Fruit fly (Drosophila melanogaster) whole organism, embryonic: ENCODE data around the gene CG5850.

Experiments
- Ada2b ChIP-seq: fragments of 200-800 bp; sonication (Bioruptor generic); IDR thresholded peaks from 2 replicates; pipeline ENCODE4 v1.3.6; 2022; ENCODE audit warnings: missing biosample characterization, missing genetic modification characterization
- Adf1 ChIP-seq: fragments of 200-800 bp; sonication (Bioruptor generic); IDR thresholded peaks from 2 replicates; pipeline ENCODE4 v1.3.6; 2022; ENCODE audit warnings: missing biosample characterization, missing genetic modification characterization
- Bdp1 ChIP-seq: fragments of 200-800 bp; sonication (Bioruptor generic); optimal IDR thresholded peaks from 3 replicates; lab custom pipeline; 2016; ENCODE audit warnings: missing biosample characterization, missing genetic modification characterization
- BtbVII ChIP-seq: fragments of 200-800 bp; sonication (Bioruptor generic); optimal IDR thresholded peaks from 3 replicates; lab custom pipeline; 2017; ENCODE audit warnings: missing biosample characterization, mild to moderate bottlenecking, missing genetic modification characterization
- CG10543 ChIP-seq: fragments of 200-800 bp; sonication (Bioruptor generic); optimal IDR thresholded peaks from 3 replicates; lab custom pipeline; 2017; ENCODE audit warnings: missing biosample characterization, mild to moderate bottlenecking, missing genetic modification characterization, moderate library complexity
- CG11398 ChIP-seq: fragments of 200-800 bp; sonication (Bioruptor generic); optimal IDR thresholded peaks from 2 replicates; lab custom pipeline; 2016; ENCODE audit warnings: missing biosample characterization, missing genetic modification characterization
- CG12155 ChIP-seq: fragments of 200-800 bp; sonication (Bioruptor generic); optimal IDR thresholded peaks from 3 replicates; lab custom pipeline; 2016; ENCODE audit warnings: missing biosample characterization, missing genetic modification characterization
- CG17385 ChIP-seq: fragments of 200-800 bp; sonication (Bioruptor generic); optimal IDR thresholded peaks from 3 replicates; lab custom pipeline; 2018; ENCODE audit warnings: missing biosample characterization, mild to moderate bottlenecking, missing genetic modification characterization
- CG18599 ChIP-seq: fragments of 200-800 bp; sonication (Bioruptor generic); optimal IDR thresholded peaks from 3 replicates; lab custom pipeline; 2017; ENCODE audit warnings: missing biosample characterization, missing genetic modification characterization, mild to moderate bottlenecking, moderate library complexity, missing genetic modification reagents
- CG2678 ChIP-seq: fragments of 200-800 bp; sonication (Bioruptor generic); optimal IDR thresholded peaks from 3 replicates; lab custom pipeline; 2019; ENCODE audit warnings: missing biosample characterization, mild to moderate bottlenecking, missing genetic modification characterization, moderate library complexity
- CG34224 ChIP-seq: fragments of 200-800 bp; sonication (Bioruptor generic); IDR thresholded peaks from 3 replicates; pipeline ENCODE4 v1.3.6; 2022; ENCODE audit warnings: missing biosample characterization, missing genetic modification characterization; ENCODE audit not compliant: partially characterized antibody
- CG3838 ChIP-seq: fragments of 200-800 bp; sonication (Bioruptor generic); optimal IDR thresholded peaks from 3 replicates; lab custom pipeline; 2016; ENCODE audit warnings: missing biosample characterization, missing genetic modification characterization
- CG4404 ChIP-seq: fragments of 200-800 bp; sonication (Bioruptor generic); IDR thresholded peaks from 2 replicates; pipeline ENCODE4 v1.3.6; 2022; ENCODE audit warnings: missing biosample characterization, missing genetic modification characterization
- CG4730 ChIP-seq: fragments of 200-800 bp; sonication (Bioruptor generic); IDR thresholded peaks from 2 replicates; pipeline ENCODE4 v1.3.6; 2022; ENCODE audit warnings: missing biosample characterization, missing genetic modification characterization
- CG6254 ChIP-seq: fragments of 200-800 bp; sonication (Bioruptor generic); optimal IDR thresholded peaks from 3 replicates; lab custom pipeline; 2017; ENCODE audit warnings: mild to moderate bottlenecking, missing biosample characterization, missing genetic modification reagents, missing genetic modification characterization
- CG6689 ChIP-seq: fragments of 200-800 bp; sonication (Bioruptor generic); IDR thresholded peaks from 2 replicates; pipeline ENCODE4 v1.3.6; 2022; ENCODE audit warnings: missing biosample characterization, missing genetic modification characterization
- CG8388 ChIP-seq: fragments of 200-800 bp; sonication (Bioruptor generic); optimal IDR thresholded peaks from 2 replicates; lab custom pipeline; 2019; ENCODE audit warnings: missing biosample characterization, mild to moderate bottlenecking, missing genetic modification characterization, moderate library complexity
- CG9817 ChIP-seq: fragments of 200-800 bp; sonication (Bioruptor generic); optimal IDR thresholded peaks from 2 replicates; lab custom pipeline; 2018; ENCODE audit warnings: missing biosample characterization, mild to moderate bottlenecking, missing genetic modification characterization, moderate library complexity
- Camta ChIP-seq: fragments of 200-800 bp; sonication (Bioruptor generic); optimal IDR thresholded peaks from 2 replicates; lab custom pipeline; 2016; ENCODE audit warnings: missing biosample characterization, missing genetic modification characterization
- D19B ChIP-seq: fragments of 200-800 bp; sonication (Bioruptor generic); optimal IDR thresholded peaks from 2 replicates; lab custom pipeline; 2017; ENCODE audit warnings: missing biosample characterization, mild to moderate bottlenecking, missing genetic modification characterization
- Doc2 ChIP-seq: fragments of 200-800 bp; sonication (Bioruptor generic); IDR thresholded peaks from 2 replicates; pipeline ENCODE4 v1.3.6; 2022; ENCODE audit warnings: missing biosample characterization, missing genetic modification characterization
- Ets97D ChIP-seq: fragments of 200-800 bp; sonication (Bioruptor generic); optimal IDR thresholded peaks from 3 replicates; lab custom pipeline; 2016; ENCODE audit warnings: missing biosample characterization, missing genetic modification characterization
- Gsc ChIP-seq: fragments of 200-800 bp; sonication (Bioruptor generic); IDR thresholded peaks from 2 replicates; pipeline ENCODE4 v1.3.6; 2022; ENCODE audit warnings: missing biosample characterization, missing genetic modification characterization
- HHEX ChIP-seq: fragments of 200-800 bp; sonication (Bioruptor generic); optimal IDR thresholded peaks from 3 replicates; lab custom pipeline; 2017; ENCODE audit warnings: missing biosample characterization, mild to moderate bottlenecking, missing genetic modification characterization, missing genetic modification reagents
- Lim3 ChIP-seq: fragments of 200-800 bp; sonication (Bioruptor generic); IDR thresholded peaks from 2 replicates; pipeline ENCODE4 v1.3.6; 2022; ENCODE audit warnings: missing biosample characterization, missing genetic modification characterization
- Myb ChIP-seq: fragments of 200-800 bp; sonication (Bioruptor generic); optimal IDR thresholded peaks from 2 replicates; lab custom pipeline; 2016; ENCODE audit warnings: missing biosample characterization, missing genetic modification characterization
- Oli ChIP-seq: fragments of 200-800 bp; sonication (Bioruptor generic); optimal IDR thresholded peaks from 2 replicates; lab custom pipeline; 2018; ENCODE audit warnings: missing biosample characterization, mild to moderate bottlenecking, missing genetic modification characterization, moderate library complexity
- Six4 ChIP-seq: fragments of 200-800 bp; sonication (Bioruptor generic); optimal IDR thresholded peaks from 2 replicates; lab custom pipeline; 2016; ENCODE audit warnings: missing biosample characterization, missing genetic modification characterization
- Tbp ChIP-seq: fragments of >200 bp; optimal IDR thresholded peaks from 2 replicates; lab custom pipeline; 2018; ENCODE audit warnings: missing biosample characterization, missing genetic modification characterization
- Usf ChIP-seq: fragments of 200-800 bp; sonication (Bioruptor generic); optimal IDR thresholded peaks from 2 replicates; lab custom pipeline; 2017; ENCODE audit warnings: missing genotype, missing biosample characterization, missing genetic modification characterization
- amos ChIP-seq: fragments of 200-800 bp; sonication (Bioruptor generic); IDR thresholded peaks from 2 replicates; pipeline ENCODE4 v1.3.6; 2022; ENCODE audit warnings: missing biosample characterization, missing genetic modification characterization; ENCODE audit not compliant: partially characterized antibody
- ara ChIP-seq: fragments of 200-800 bp; sonication (Bioruptor generic); IDR thresholded peaks from 2 replicates; pipeline ENCODE4 v1.3.6; 2022; ENCODE audit warnings: missing biosample characterization, missing genetic modification characterization
- ase ChIP-seq: fragments of 200-800 bp; sonication (Bioruptor generic); IDR thresholded peaks from 3 replicates; pipeline ENCODE4 v1.3.6; 2022; ENCODE audit warnings: missing biosample characterization, missing genetic modification characterization
- bab2 ChIP-seq: fragments of 200-800 bp; sonication (Bioruptor generic); optimal IDR thresholded peaks from 2 replicates; lab custom pipeline; 2016; ENCODE audit warnings: missing biosample characterization, missing genetic modification characterization
- bsh ChIP-seq, 2 experiments: fragments of 200-800 bp; sonication (Bioruptor generic); optimal IDR thresholded peaks; 2 replicates each; lab custom pipeline; 2017 to 2018; ENCODE audit warnings: mild to moderate bottlenecking in 2 of 2, missing biosample characterization in 2 of 2, missing genetic modification characterization in 2 of 2, moderate library complexity in 1 of 2
- ewg ChIP-seq: fragments of 200-800 bp; sonication (Bioruptor generic); optimal IDR thresholded peaks from 3 replicates; lab custom pipeline; 2017; ENCODE audit warnings: mild to moderate bottlenecking, missing biosample characterization, missing genetic modification reagents, missing genetic modification characterization
- fd3F ChIP-seq: fragments of 200-800 bp; sonication (Bioruptor generic); optimal IDR thresholded peaks from 2 replicates; lab custom pipeline; 2018; ENCODE audit warnings: missing biosample characterization, mild to moderate bottlenecking, missing genetic modification characterization, moderate library complexity
- gem ChIP-seq: fragments of 200-800 bp; sonication (Bioruptor generic); optimal IDR thresholded peaks from 2 replicates; lab custom pipeline; 2019; ENCODE audit warnings: missing biosample characterization, mild to moderate bottlenecking, missing genetic modification characterization, moderate library complexity
- inv ChIP-seq: fragments of 200-800 bp; sonication (Bioruptor generic); IDR thresholded peaks from 2 replicates; pipeline ENCODE4 v1.3.6; 2022; ENCODE audit warnings: missing biosample characterization, missing genetic modification characterization; ENCODE audit not compliant: partially characterized antibody
- knrl ChIP-seq: fragments of 200-800 bp; sonication (Bioruptor generic); IDR thresholded peaks from 3 replicates; pipeline ENCODE4 v1.3.6; 2022; ENCODE audit warnings: missing biosample characterization, missing genetic modification characterization; ENCODE audit not compliant: partially characterized antibody
- lilli ChIP-seq: fragments of 200-800 bp; sonication (Bioruptor generic); optimal IDR thresholded peaks from 3 replicates; lab custom pipeline; 2016; ENCODE audit warnings: missing biosample characterization, missing genetic modification characterization
- otp ChIP-seq: fragments of 200-800 bp; sonication (Bioruptor generic); IDR thresholded peaks from 3 replicates; pipeline ENCODE4, ENCODE4 v1.3.6; 2022; ENCODE audit warnings: missing biosample characterization, missing genetic modification characterization
- pan ChIP-seq, 4 experiments: fragments of >200 bp in 3 of 4; fragments of 200-800 bp in 1 of 4; sonication (Bioruptor generic) in 1 of 4; optimal IDR thresholded peaks in 3 of 4; IDR thresholded peaks in 1 of 4; 2 replicates each; pipeline versions ENCODE4 v1.3.6 to Lab custom; 2017 to 2022; ENCODE audit warnings: missing biosample characterization in 2 of 4, missing genetic modification characterization in 2 of 4, mixed read lengths in 1 of 4
- run ChIP-seq: fragments of 200-800 bp; sonication (Bioruptor generic); optimal IDR thresholded peaks from 3 replicates; lab custom pipeline; 2018; ENCODE audit warnings: missing biosample characterization, mild to moderate bottlenecking, missing genetic modification characterization
- sd ChIP-seq: fragments of 200-800 bp; sonication (Bioruptor generic); optimal IDR thresholded peaks from 3 replicates; lab custom pipeline; 2018; ENCODE audit warnings: missing biosample characterization, mild to moderate bottlenecking, missing genetic modification characterization, moderate library complexity
- slou ChIP-seq: fragments of 200-800 bp; sonication (Bioruptor generic); optimal IDR thresholded peaks from 3 replicates; lab custom pipeline; 2016; ENCODE audit warnings: missing biosample characterization, missing genetic modification characterization
- tna ChIP-seq: fragments of 200-800 bp; sonication (Bioruptor generic); IDR thresholded peaks from 2 replicates; pipeline ENCODE4 v1.3.6; 2022; ENCODE audit warnings: missing biosample characterization, missing genetic modification characterization; ENCODE audit not compliant: partially characterized antibody
- wek ChIP-seq: fragments of 200-800 bp; sonication (Bioruptor generic); optimal IDR thresholded peaks from 3 replicates; lab custom pipeline; 2018; ENCODE audit warnings: missing biosample characterization, mild to moderate bottlenecking, missing genetic modification characterization, moderate library complexity
- yki ChIP-seq: fragments of >200 bp; optimal IDR thresholded peaks from 3 replicates; lab custom pipeline; 2018

CG5850 gene

DNA sequence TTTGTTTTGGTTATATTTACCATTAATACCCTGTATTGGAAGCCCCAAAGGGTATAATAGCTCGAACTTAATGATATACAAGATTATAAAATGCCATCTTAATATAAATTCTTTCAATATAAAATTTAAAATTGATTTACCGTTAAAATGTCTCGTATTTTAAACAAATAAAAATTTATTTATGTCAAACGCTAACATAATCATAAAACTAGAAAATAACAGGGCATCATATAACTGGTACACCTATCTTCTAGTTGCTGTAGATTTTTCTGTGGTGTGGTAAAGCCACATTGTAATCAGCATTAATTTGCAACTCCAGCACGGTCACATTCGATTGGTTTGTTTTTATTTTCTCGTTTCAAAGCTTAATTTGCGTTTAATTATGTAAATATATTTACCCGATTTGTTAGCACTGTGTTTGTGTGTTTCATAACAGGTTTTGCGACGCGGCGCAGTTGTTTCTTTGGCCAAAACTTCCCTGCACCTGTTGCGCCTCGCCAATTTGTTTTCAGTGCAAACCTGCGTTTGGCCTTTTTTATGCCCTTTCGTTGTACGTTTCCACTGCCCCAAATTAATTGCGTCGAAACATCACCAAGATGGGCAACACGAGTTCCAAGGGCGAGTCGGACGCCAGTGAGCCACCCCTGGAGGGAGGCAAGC lies 6.6 kb downstream of the CG5850 start, which contains the start of the genes CG4658 and CG5846 (continued):
- TF ChIP-seq bab2 (GFP tag; lab: Kevin White, UChicago) (peak; percentile 90), gem (tag; lab: Kevin White, UChicago) (peak; percentile 98), otp (GFP tag; lab: Robert Waterston, UW) (peak; percentile 88), Tbp (GFP tag; lab: Kevin White, UChicago) (no peak), slou (GFP tag; lab: Kevin White, UChicago) (peak; percentile 88), inv (no peak), wek (peak; percentile 39), Camta (GFP tag; lab: Kevin White, UChicago) (peak; percentile 82), Ets97D (GFP tag; lab: Kevin White, UChicago) (peak; percentile 59), ase (peak; percentile 92), CG9817 (peak; percentile 88), Doc2 (GFP tag; lab: Robert Waterston, UW) (peak; percentile 48; the same call in 1 of the 2 replicates), CG3838 (peak; percentile 82), knrl (GFP tag; lab: Robert Waterston, UW) (no peak; the same call in 2 of the 3 replicates), sd (tag; lab: Kevin White, UChicago) (peak; percentile 84), Myb (peak; percentile 47), Gsc (GFP tag; lab: Robert Waterston, UW) (peak; percentile 78), Bdp1 (GFP tag; lab: Kevin White, UChicago) (peak; percentile 80), CG18599 (GFP tag; lab: Kevin White, UChicago) (peak; percentile 91), HHEX (GFP tag; lab: Kevin White, UChicago) (peak; percentile 81), CG2678 (tag; lab: Kevin White, UChicago) (peak; percentile 96), CG17385 (GFP tag; lab: Kevin White, UChicago) (peak; percentile 88), CG4730 (GFP tag; lab: Robert Waterston, UW) (peak; percentile 92), Adf1 (GFP tag; lab: Robert Waterston, UW) (peak; percentile 77), Six4 (peak; percentile 94), fd3F (GFP tag; lab: Kevin White, UChicago) (peak; percentile 92), amos (GFP tag; lab: Robert Waterston, UW) (no peak), ara (GFP tag; lab: Robert Waterston, UW) (peak; percentile 95), Usf (peak; percentile 77), BtbVII (peak; percentile 74), Ada2b (GFP tag; lab: Robert Waterston, UW) (peak; percentile 93), yki (lab: Kevin White, UChicago) (no peak), bsh (GFP tag; optimal IDR thresholded peaks at IDR 0.05; lab: Kevin White, UChicago) (peak; percentile 16 to 97), CG12155 (GFP tag; lab: Kevin White, UChicago) (peak; percentile 92), run (peak; percentile 95), Lim3 (GFP tag; lab: Robert Waterston, UW) (peak; percentile 61; the same call in 1 of the 2 replicates), CG4404 (peak; percentile 91), CG6254 (GFP tag; lab: Kevin White, UChicago) (peak; percentile 81), ewg (peak; percentile 76), CG8388 (GFP tag; lab: Kevin White, UChicago) (peak; percentile 96), pan (optimal IDR thresholded peaks at IDR 0.05; lab: Kevin White, UChicago) (peak in 1 of 2 experiments; percentile 69), pan (GFP tag; optimal IDR thresholded peaks at IDR 0.05 in 1 of 2, IDR thresholded peaks at IDR 0.05 in 1 of 2) (peak; percentile 80 to 97), lilli (peak; percentile 94), Oli (tag; lab: Kevin White, UChicago) (peak; percentile 94), CG6689 (GFP tag; lab: Robert Waterston, UW) (peak; percentile 97), CG10543 (GFP tag; lab: Kevin White, UChicago) (peak; percentile 74), CG34224 (GFP tag; lab: Robert Waterston, UW) (no peak), D19B (GFP tag; lab: Kevin White, UChicago) (peak; percentile 100), CG11398 (peak; percentile 78), tna (GFP tag; lab: Robert Waterston, UW) (no peak)
